Worm (Caenorhabditis elegans): Measurements from ENCODE around the gene T26E4.18.

The T26E4.18 gene

DNA sequence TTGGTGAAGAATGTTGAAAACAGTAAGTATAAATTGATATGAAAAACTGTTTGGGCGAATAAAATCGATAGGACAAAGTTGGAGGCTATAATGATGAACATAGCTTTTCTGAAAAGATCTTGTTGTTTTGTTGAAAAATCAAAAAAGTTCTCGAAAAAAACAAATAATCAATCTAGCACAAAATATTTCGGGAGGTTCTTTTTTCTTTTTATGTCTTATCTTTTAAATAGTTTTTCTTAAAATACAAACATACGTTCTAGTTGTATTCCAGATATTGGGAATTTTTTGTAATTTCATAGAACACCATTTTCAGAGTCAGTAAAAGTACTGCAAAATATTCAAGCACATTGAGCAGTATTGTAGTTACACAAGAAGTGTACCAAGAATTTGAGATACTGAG lies 26.3 kb upstream of the T26E4.18 start, which contains the start of gene srbc-55:
TSS of gene srbc-55 (minus strand) at position 101 of the 400 bp plus-strand sequence.
- TF ChIP-seq attf-5 (GFP tag; optimal IDR thresholded peaks at IDR 0.05) (no peak), fkh-3 (tag; optimal IDR thresholded peaks at IDR 0.05) (no peak), cebp-2 (GFP tag; IDR thresholded peaks at IDR 0.05) (no peak), Y95B8A.8 (GFP tag; IDR thresholded peaks at IDR 0.05) (no peak), hrde-1 (tag; optimal IDR thresholded peaks at IDR 0.05; ENCODE audit: borderline replicate concordance) (no peak), F10E7.11 (tag; optimal IDR thresholded peaks at IDR 0.05) (no peak), mel-28 (tag; optimal IDR thresholded peaks at IDR 0.05; ENCODE audit: borderline replicate concordance) (no peak), ztf-18 (tag; optimal IDR thresholded peaks at IDR 0.05) (no peak), B0019.2 (GFP tag; conservative IDR thresholded peaks at IDR 0.05) (no peak), Y79H2A.3 (GFP tag; conservative IDR thresholded peaks at IDR 0.05) (no peak), T07F8.4 (tag; optimal IDR thresholded peaks at IDR 0.05) (no peak), madf-8 (GFP tag; conservative IDR thresholded peaks at IDR 0.05) (no peak), lin-40 (tag; optimal IDR thresholded peaks at IDR 0.05) (no peak), snpc-1.3 (tag; optimal IDR thresholded peaks at IDR 0.05; ENCODE audit: insufficient read depth) (no peak), B0035.1 (tag; optimal IDR thresholded peaks at IDR 0.05) (no peak)

DNA sequence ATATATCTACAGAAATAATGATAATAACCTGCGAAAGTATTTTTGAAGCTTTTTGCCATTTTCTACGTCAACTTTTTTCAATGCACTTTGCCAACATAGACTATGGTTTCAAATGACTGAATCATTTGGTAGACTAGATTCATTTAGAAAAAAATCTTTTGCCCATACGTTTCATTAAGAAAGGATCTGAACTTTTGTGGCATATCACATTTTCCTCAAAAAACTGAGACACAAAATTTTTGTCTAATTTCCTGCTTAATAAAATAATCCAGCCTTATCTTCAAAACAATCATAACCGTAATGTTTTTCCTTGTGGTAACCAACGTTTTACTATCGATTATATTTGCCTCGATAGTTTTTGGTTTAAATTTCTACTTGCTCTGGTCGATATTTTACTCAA lies 22.5 kb upstream of the T26E4.18 start, which contains the start of gene srbc-51:
TSS of gene srbc-51 (plus strand) at position 301 of the 400 bp plus-strand sequence.
- TF ChIP-seq lin-40 (tag; optimal IDR thresholded peaks at IDR 0.05) (no peak), hrde-1 (tag; optimal IDR thresholded peaks at IDR 0.05; ENCODE audit: borderline replicate concordance) (no peak), ets-4 (GFP tag; optimal IDR thresholded peaks at IDR 0.05) (no peak), snpc-1.1 (tag; optimal IDR thresholded peaks at IDR 0.05; ENCODE audit: insufficient read depth) (no peak), hlh-12 (tag; optimal IDR thresholded peaks at IDR 0.05) (no peak), xnd-1 (tag; optimal IDR thresholded peaks at IDR 0.05) (no peak)

ce11 chrV:15824866-15825265 lies 21.2 kb upstream of the T26E4.18 start, which contains the start of gene srbc-50:
Gene srbc-50, minus strand, starts transcription at chrV:15824966.
- no peak for TF ChIP-seq snpc-4 (GFP tag; optimal IDR thresholded peaks at IDR 0.05)
- no peak for TF ChIP-seq snpc-4 (tag; optimal IDR thresholded peaks at IDR 0.05)
- no peak for TF ChIP-seq pha-4 (tag; optimal IDR thresholded peaks at IDR 0.05)

- TF ChIP-seq B0261.1 (tag; optimal IDR thresholded peaks at IDR 0.05): no peak
Observed at ce11 chrV:15821398-15821797, 17.8 kb upstream of the T26E4.18 start, which contains the start of gene srbc-49. Gene srbc-49, plus strand, starts transcription at chrV:15821698.

ce11 chrV:15819983-15820382 lies 16.3 kb upstream of the T26E4.18 start, which contains the start of gene srbc-48:
Gene srbc-48, plus strand, starts transcription at chrV:15820283.
- TF ChIP-seq F49E8.2 (tag; optimal IDR thresholded peaks at IDR 0.05; ENCODE audit: insufficient read depth) (no peak), nhr-90 (tag; optimal IDR thresholded peaks at IDR 0.05) (no peak), B0019.2 (GFP tag; conservative IDR thresholded peaks at IDR 0.05) (no peak), madf-6 (GFP tag; IDR thresholded peaks at IDR 0.05) (no peak)

DNA sequence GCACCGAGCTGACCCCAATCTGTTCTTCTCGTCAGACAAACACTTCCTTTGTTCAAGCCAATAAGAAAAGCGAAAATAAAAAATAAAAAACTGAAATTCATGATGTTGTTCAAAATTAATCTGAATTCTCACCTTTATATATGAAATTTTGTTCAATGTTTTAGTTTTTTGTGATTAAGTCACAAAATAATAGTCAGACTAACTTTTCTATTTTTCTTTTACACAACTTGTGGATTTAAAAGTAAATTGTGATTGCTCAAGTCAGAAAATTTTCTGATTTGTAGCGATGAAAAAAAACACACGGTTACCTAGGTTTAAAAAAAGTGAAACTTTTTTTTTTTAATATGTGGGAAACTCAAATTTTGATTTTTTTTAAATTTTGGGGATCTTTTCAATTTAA lies 14.1 kb upstream of the T26E4.18 start, which contains the start of gene abf-3:
TSS of gene abf-3 (minus strand) at position 101 of the 400 bp plus-strand sequence.
- TF ChIP-seq madf-10 (tag; optimal IDR thresholded peaks at IDR 0.05): no peak
- no peak for TF ChIP-seq unc-130 (GFP tag; optimal IDR thresholded peaks at IDR 0.05)
- no peak for TF ChIP-seq cebp-1 (GFP tag; IDR thresholded peaks at IDR 0.05)
- no peak for TF ChIP-seq cebp-1 (tag; optimal IDR thresholded peaks at IDR 0.05)
- TF ChIP-seq zim-3 (tag; optimal IDR thresholded peaks at IDR 0.05): no peak
- TF ChIP-seq lin-54 (GFP tag; optimal IDR thresholded peaks at IDR 0.05): no peak
- TF ChIP-seq dox-1 (GFP tag; IDR thresholded peaks at IDR 0.05): no peak
- no peak for TF ChIP-seq D2030.7 (GFP tag; IDR thresholded peaks at IDR 0.05)
- TF ChIP-seq aptf-3 (GFP tag; IDR thresholded peaks at IDR 0.05): no peak
- TF ChIP-seq F57A8.1 (GFP tag; optimal IDR thresholded peaks at IDR 0.05): no peak
- TF ChIP-seq hmg-20 (GFP tag; IDR thresholded peaks at IDR 0.05): no peak
- no peak for TF ChIP-seq C06A6.2 (GFP tag; conservative IDR thresholded peaks at IDR 0.05)
- no peak for TF ChIP-seq egl-18 (GFP tag; IDR thresholded peaks at IDR 0.05)
- no peak for TF ChIP-seq rpc-1 (optimal IDR thresholded peaks at IDR 0.05)
- no peak for TF ChIP-seq rpc-1 (tag; optimal IDR thresholded peaks at IDR 0.05)
- TF ChIP-seq snpc-4 (GFP tag; optimal IDR thresholded peaks at IDR 0.05): no peak
- no peak for TF ChIP-seq snpc-4 (tag; optimal IDR thresholded peaks at IDR 0.05)

Data from whole organism, young adult.